Worm (Caenorhabditis elegans): ENCODE measurements around the gene Y43C5A.7.

ce11 chrIV:10284194-10284910, 7.3 kb downstream of the Y43C5A.7 start, which contains the start of gene rad-51:
- no peak for TF ChIP-seq fkh-10 (GFP tag; optimal IDR thresholded peaks at IDR 0.05)
- TF ChIP-seq elt-4 (tag; optimal IDR thresholded peaks at IDR 0.05): no peak
- TF ChIP-seq ttx-3 (tag; optimal IDR thresholded peaks at IDR 0.05): no peak
- TF ChIP-seq C08G9.2 (tag; optimal IDR thresholded peaks at IDR 0.05): no peak

All from whole organism, late embryonic.